Worm (Caenorhabditis elegans): Measurements from ENCODE around the gene srh-71.

- TF ChIP-seq nhr-12 (tag; optimal IDR thresholded peaks at IDR 0.05): no peak
- no peak for TF ChIP-seq skn-1 (tag; optimal IDR thresholded peaks at IDR 0.05)
- TF ChIP-seq nhr-11 (tag; optimal IDR thresholded peaks at IDR 0.05): no peak
- TF ChIP-seq mab-5 (tag; optimal IDR thresholded peaks at IDR 0.05): no peak
- no peak for TF ChIP-seq nhr-77 (tag; optimal IDR thresholded peaks at IDR 0.05)
Measured at ce11 chrII:3126341-3126740, 3.0 kb downstream of the srh-71 start, which contains the start of gene ins-19.
